Fruit fly (Drosophila melanogaster) whole organism, embryonic: ENCODE measurements around the gene CG17327.

Source experiments
- Awh ChIP-seq: fragments of 200-800 bp; sonication (Bioruptor generic); IDR thresholded peaks from 2 replicates; pipeline ENCODE4, ENCODE4 v1.3.6; 2022; ENCODE audit warnings: missing biosample characterization, missing genetic modification characterization
- CG10267 ChIP-seq: fragments of 200-800 bp; sonication (Bioruptor generic); optimal IDR thresholded peaks from 2 replicates; lab custom pipeline; 2018; ENCODE audit warnings: missing biosample characterization, mild to moderate bottlenecking, missing genetic modification characterization, moderate library complexity
- CG10321 ChIP-seq: fragments of 200-800 bp; sonication (Bioruptor generic); IDR thresholded peaks from 2 replicates; pipeline ENCODE4 v1.3.6; 2022; ENCODE audit warnings: missing biosample characterization, missing genetic modification characterization
- CG11504 ChIP-seq: fragments of 200-800 bp; sonication (Bioruptor generic); optimal IDR thresholded peaks from 3 replicates; lab custom pipeline; 2019; ENCODE audit warnings: missing biosample characterization, mild to moderate bottlenecking, missing genetic modification characterization, moderate library complexity
- CG1233 ChIP-seq: fragments of 200-800 bp; sonication (Bioruptor generic); optimal IDR thresholded peaks from 4 replicates; lab custom pipeline; 2018; ENCODE audit warnings: missing biosample characterization, mild to moderate bottlenecking, missing genetic modification characterization
- CG13424 ChIP-seq: fragments of 200-800 bp; sonication (Bioruptor generic); optimal IDR thresholded peaks from 2 replicates; lab custom pipeline; 2019; ENCODE audit warnings: missing biosample characterization, mild to moderate bottlenecking, missing genetic modification characterization, moderate library complexity
- CG14050 ChIP-seq: fragments of 200-800 bp; sonication (Bioruptor generic); IDR thresholded peaks from 3 replicates; pipeline ENCODE4 v1.3.6; 2022; ENCODE audit warnings: missing biosample characterization, missing genetic modification characterization
- CG15601 ChIP-seq: fragments of 200-800 bp; sonication (Bioruptor generic); optimal IDR thresholded peaks from 3 replicates; lab custom pipeline; 2019; ENCODE audit warnings: missing biosample characterization, mild to moderate bottlenecking, missing genetic modification characterization, moderate library complexity
- CG17612 ChIP-seq: fragments of 200-800 bp; sonication (Bioruptor generic); IDR thresholded peaks from 2 replicates; pipeline ENCODE4 v1.3.6; 2022; ENCODE audit warnings: missing biosample characterization, missing genetic modification characterization
- CG17802 ChIP-seq: fragments of 200-800 bp; sonication (Bioruptor generic); optimal IDR thresholded peaks from 2 replicates; lab custom pipeline; 2018; ENCODE audit warnings: missing biosample characterization, mild to moderate bottlenecking, missing genetic modification characterization, moderate library complexity
- CG1832 ChIP-seq: fragments of 200-800 bp; sonication (Bioruptor generic); optimal IDR thresholded peaks from 2 replicates; lab custom pipeline; 2017; ENCODE audit warnings: missing biosample characterization, mild to moderate bottlenecking, missing genetic modification characterization, inconsistent platforms
- CG2129 ChIP-seq: fragments of 200-800 bp; sonication (Bioruptor generic); IDR thresholded peaks from 2 replicates; pipeline ENCODE4 v1.3.6; 2022; ENCODE audit warnings: missing biosample characterization, missing genetic modification characterization; ENCODE audit not compliant: partially characterized antibody
- CG2199 ChIP-seq: fragments of 200-800 bp; sonication (Bioruptor generic); IDR thresholded peaks from 3 replicates; pipeline ENCODE4 v1.3.6; 2022; ENCODE audit warnings: missing biosample characterization, missing genetic modification characterization
- CG3065 ChIP-seq: fragments of 200-800 bp; sonication (Bioruptor generic); optimal IDR thresholded peaks from 2 replicates; lab custom pipeline; 2016; ENCODE audit warnings: missing biosample characterization, missing genetic modification characterization
- CG32772 ChIP-seq: fragments of 200-800 bp; sonication (Bioruptor generic); IDR thresholded peaks from 2 replicates; pipeline ENCODE4 v1.3.6; 2022; ENCODE audit warnings: missing biosample characterization, missing genetic modification characterization
- CG3281 ChIP-seq: fragments of 200-800 bp; sonication (Bioruptor generic); optimal IDR thresholded peaks from 3 replicates; lab custom pipeline; 2017; ENCODE audit warnings: missing biosample characterization, mild to moderate bottlenecking, missing genetic modification characterization
- CG3847 ChIP-seq: fragments of 200-800 bp; sonication (Bioruptor generic); IDR thresholded peaks from 2 replicates; pipeline ENCODE4 v1.3.6; 2022; ENCODE audit warnings: missing biosample characterization, missing genetic modification characterization
- CG4707 ChIP-seq: fragments of 200-800 bp; sonication (Bioruptor generic); optimal IDR thresholded peaks from 2 replicates; lab custom pipeline; 2018; ENCODE audit warnings: missing biosample characterization, mild to moderate bottlenecking, missing genetic modification characterization, moderate library complexity
- CG7357 ChIP-seq: fragments of 200-800 bp; sonication (Bioruptor generic); IDR thresholded peaks from 3 replicates; pipeline ENCODE4 v1.3.6; 2022; ENCODE audit warnings: missing biosample characterization, missing genetic modification characterization
- CG8478 ChIP-seq: fragments of >200 bp; optimal IDR thresholded peaks from 2 replicates; lab custom pipeline; 2018
- CG8765 ChIP-seq: fragments of 200-800 bp; sonication (Bioruptor generic); IDR thresholded peaks from 2 replicates; pipeline ENCODE4 v1.3.6; 2022; ENCODE audit warnings: missing biosample characterization, missing genetic modification characterization
- CG9727 ChIP-seq: fragments of 200-800 bp; sonication (Bioruptor generic); optimal IDR thresholded peaks from 3 replicates; lab custom pipeline; 2017; ENCODE audit warnings: missing biosample characterization, mild to moderate bottlenecking, missing genetic modification characterization
- CG9817 ChIP-seq: fragments of 200-800 bp; sonication (Bioruptor generic); optimal IDR thresholded peaks from 2 replicates; lab custom pipeline; 2018; ENCODE audit warnings: missing biosample characterization, mild to moderate bottlenecking, missing genetic modification characterization, moderate library complexity
- D19B ChIP-seq: fragments of 200-800 bp; sonication (Bioruptor generic); optimal IDR thresholded peaks from 2 replicates; lab custom pipeline; 2017; ENCODE audit warnings: missing biosample characterization, mild to moderate bottlenecking, missing genetic modification characterization
- ERR ChIP-seq: fragments of 200-800 bp; sonication (Bioruptor generic); optimal IDR thresholded peaks from 2 replicates; lab custom pipeline; 2016; ENCODE audit warnings: missing biosample characterization, missing genetic modification characterization
- Eip74EF ChIP-seq, 2 experiments: fragments of 200-800 bp in 1 of 2; fragments of >200 bp in 1 of 2; sonication (Bioruptor generic) in 1 of 2; optimal IDR thresholded peaks; 2 replicates each; lab custom pipeline; 2017 to 2019; ENCODE audit warnings: missing biosample characterization in 2 of 2, missing genetic modification characterization in 2 of 2, mild to moderate bottlenecking in 1 of 2, moderate library complexity in 1 of 2
- GATAe ChIP-seq: fragments of 200-800 bp; sonication (Bioruptor generic); conservative IDR thresholded peaks from 2 replicates; pipeline ENCODE4 v1.3.6; 2022; ENCODE audit warnings: missing biosample characterization, missing genetic modification characterization
- H15 ChIP-seq: fragments of 200-800 bp; sonication (Bioruptor generic); IDR thresholded peaks from 3 replicates; pipeline ENCODE4 v1.3.6; 2022; ENCODE audit warnings: missing biosample characterization, missing genetic modification characterization
- HHEX ChIP-seq: fragments of 200-800 bp; sonication (Bioruptor generic); optimal IDR thresholded peaks from 3 replicates; lab custom pipeline; 2017; ENCODE audit warnings: missing biosample characterization, mild to moderate bottlenecking, missing genetic modification characterization, missing genetic modification reagents
- Hey ChIP-seq: fragments of 200-800 bp; sonication (Bioruptor generic); optimal IDR thresholded peaks from 3 replicates; lab custom pipeline; 2018; ENCODE audit warnings: missing biosample characterization, mild to moderate bottlenecking, missing genetic modification characterization
- Hr39 ChIP-seq: fragments of >200 bp; optimal IDR thresholded peaks from 2 replicates; lab custom pipeline; 2017
- Mad ChIP-seq: fragments of 200-800 bp; sonication (Bioruptor generic); optimal IDR thresholded peaks from 2 replicates; lab custom pipeline; 2016; ENCODE audit warnings: missing biosample characterization, missing genetic modification characterization
- Sry-δ ChIP-seq: fragments of 200-800 bp; sonication (Bioruptor generic); optimal IDR thresholded peaks from 2 replicates; lab custom pipeline; 2016; ENCODE audit warnings: missing biosample characterization, missing genetic modification characterization
- al ChIP-seq: fragments of 200-800 bp; sonication (Bioruptor generic); IDR thresholded peaks from 2 replicates; pipeline ENCODE4 v1.3.6; 2022; ENCODE audit warnings: missing biosample characterization, missing genetic modification characterization
- dysf ChIP-seq: fragments of 200-800 bp; sonication (Bioruptor generic); IDR thresholded peaks from 3 replicates; pipeline ENCODE4 v1.3.6; 2022; ENCODE audit warnings: missing biosample characterization, missing genetic modification characterization
- emc ChIP-seq: fragments of 200-800 bp; sonication (Bioruptor generic); optimal IDR thresholded peaks from 2 replicates; lab custom pipeline; 2016; ENCODE audit warnings: missing biosample characterization, missing genetic modification characterization
- exex ChIP-seq: fragments of 200-800 bp; sonication (Bioruptor generic); optimal IDR thresholded peaks from 4 replicates; lab custom pipeline; 2018; ENCODE audit warnings: missing biosample characterization, mild to moderate bottlenecking, missing genetic modification characterization, moderate library complexity
- gsb-n ChIP-seq: fragments of 200-800 bp; sonication (Bioruptor generic); optimal IDR thresholded peaks from 3 replicates; lab custom pipeline; 2018; ENCODE audit warnings: missing biosample characterization, mild to moderate bottlenecking, missing genetic modification characterization
- insv ChIP-seq, 2 experiments: fragments of 200-800 bp; sonication (Bioruptor generic); optimal IDR thresholded peaks; 3 replicates each; lab custom pipeline; 2016 to 2018; ENCODE audit warnings: missing biosample characterization in 2 of 2, missing genetic modification characterization in 2 of 2
- knrl ChIP-seq: fragments of 200-800 bp; sonication (Bioruptor generic); IDR thresholded peaks from 3 replicates; pipeline ENCODE4 v1.3.6; 2022; ENCODE audit warnings: missing biosample characterization, missing genetic modification characterization; ENCODE audit not compliant: partially characterized antibody
- lbe ChIP-seq: fragments of 200-800 bp; sonication (Bioruptor generic); optimal IDR thresholded peaks from 2 replicates; lab custom pipeline; 2016; ENCODE audit warnings: missing biosample characterization, mild to moderate bottlenecking, missing genetic modification characterization
- lmd ChIP-seq: fragments of 200-800 bp; sonication (Bioruptor generic); IDR thresholded peaks from 2 replicates; pipeline ENCODE4 v1.3.6; 2022; ENCODE audit warnings: missing biosample characterization, missing genetic modification characterization
- repo ChIP-seq: fragments of 200-800 bp; sonication (Bioruptor generic); optimal IDR thresholded peaks from 2 replicates; lab custom pipeline; 2016; ENCODE audit warnings: missing biosample characterization, missing genetic modification characterization
- schlank ChIP-seq: fragments of 200-800 bp; sonication (Bioruptor generic); optimal IDR thresholded peaks from 2 replicates; lab custom pipeline; 2018; ENCODE audit warnings: missing biosample characterization, mild to moderate bottlenecking, missing genetic modification characterization
- sens ChIP-seq: fragments of 200-800 bp; sonication (Bioruptor generic); peaks from one replicate; lab custom pipeline; 2016; ENCODE audit warnings: missing biosample characterization, missing genetic modification characterization
- shn ChIP-seq: fragments of 200-800 bp; sonication (Bioruptor generic); optimal IDR thresholded peaks from 3 replicates; lab custom pipeline; 2016; ENCODE audit warnings: missing biosample characterization, missing genetic modification characterization
- sim ChIP-seq: fragments of 200-800 bp; sonication (Bioruptor generic); IDR thresholded peaks from 2 replicates; pipeline ENCODE4 v1.3.6; 2022; ENCODE audit warnings: missing biosample characterization, missing genetic modification characterization
- sna ChIP-seq: fragments of 200-800 bp; sonication (Bioruptor generic); IDR thresholded peaks from 2 replicates; pipeline ENCODE4 v1.3.6; 2022; ENCODE audit warnings: missing biosample characterization, missing genetic modification characterization; ENCODE audit not compliant: partially characterized antibody
- unpg ChIP-seq: fragments of 200-800 bp; sonication (Bioruptor generic); optimal IDR thresholded peaks from 3 replicates; lab custom pipeline; 2018; ENCODE audit warnings: missing biosample characterization, mild to moderate bottlenecking, missing genetic modification characterization, moderate library complexity

CG17327 gene

DNA sequence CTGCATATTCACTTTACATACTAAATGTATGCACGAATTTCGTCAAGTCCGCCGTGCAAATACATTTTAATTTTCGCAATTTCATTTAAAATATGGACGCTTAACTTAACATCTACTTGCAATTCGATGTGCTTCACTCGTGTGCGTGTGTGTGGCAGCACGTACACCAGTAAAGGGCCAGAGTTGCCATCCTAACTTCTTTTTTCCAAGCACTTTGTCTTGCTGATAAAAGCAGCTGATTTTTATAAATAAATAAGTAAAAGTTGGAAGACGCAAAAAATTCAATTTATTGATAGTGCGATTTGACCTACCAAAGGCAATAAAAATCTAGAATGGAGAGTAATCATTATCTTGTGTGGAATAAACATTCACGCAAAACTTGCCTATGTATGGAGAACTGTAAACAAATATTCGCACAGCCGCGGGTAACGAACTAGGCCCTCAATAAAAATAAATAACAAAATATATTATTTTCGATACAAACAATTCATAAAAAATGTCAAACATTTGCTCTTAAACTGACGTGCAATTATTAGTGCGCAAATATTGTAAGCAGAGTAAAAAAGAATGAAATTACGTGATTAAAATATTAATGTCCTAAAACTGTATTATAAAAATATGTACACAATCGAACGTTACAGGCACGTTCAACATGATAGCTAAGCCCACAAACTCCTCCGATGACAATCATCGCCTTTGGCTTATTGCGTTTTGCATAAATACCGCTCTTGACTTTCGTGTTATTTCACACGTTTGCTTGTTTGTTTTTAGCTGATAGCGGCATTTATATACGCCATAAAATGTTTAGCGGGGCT is 15.2 kb downstream of the CG17327 start (continued):
- no peak for TF ChIP-seq CG2129 (GFP tag; lab: Robert Waterston, UW)
- peak; percentile 53; the same call in 1 of the 3 replicates for TF ChIP-seq CG7357 (GFP tag; lab: Robert Waterston, UW)
- TF ChIP-seq HHEX (GFP tag; lab: Kevin White, UChicago): peak; percentile 71
- peak; percentile 20 for TF ChIP-seq lbe (GFP tag; lab: Kevin White, UChicago)
- TF ChIP-seq H15 (GFP tag; lab: Robert Waterston, UW): 0 out of 3 replicates have a peak, but pooled peaks have one; percentile 30
- TF ChIP-seq CG9817 (tag; lab: Kevin White, UChicago): peak; percentile 70
- no peak for TF ChIP-seq CG8765
- peak; percentile 83 for TF ChIP-seq dysf (GFP tag; lab: Robert Waterston, UW)
- peak; percentile 73 for TF ChIP-seq CG13424
- TF ChIP-seq gsb-n (tag; lab: Kevin White, UChicago): no peak
- TF ChIP-seq CG14050 (GFP tag; lab: Robert Waterston, UW): peak; percentile 48; the same call in 1 of the 3 replicates
- no peak for TF ChIP-seq ERR
- TF ChIP-seq CG3847 (GFP tag; lab: Robert Waterston, UW): peak; percentile 63
- peak; percentile 13 for TF ChIP-seq CG4707 (GFP tag; lab: Kevin White, UChicago)
- no peak for TF ChIP-seq exex (tag; lab: Kevin White, UChicago)
- peak; percentile 66 for TF ChIP-seq CG32772 (GFP tag; lab: Robert Waterston, UW)
- TF ChIP-seq CG15601: peak; percentile 20
- peak; percentile 76 for TF ChIP-seq sens (GFP tag; lab: Kevin White, UChicago)
- peak in 1 of 2 experiments; percentile 28 for TF ChIP-seq insv (GFP tag; optimal IDR thresholded peaks at IDR 0.05; lab: Kevin White, UChicago)
- TF ChIP-seq Awh: peak; percentile 64; the same call in 1 of the 2 replicates
- TF ChIP-seq CG9727 (GFP tag; lab: Kevin White, UChicago): peak; percentile 76
- TF ChIP-seq CG3281: peak; percentile 91
- TF ChIP-seq CG1832: no peak
- no peak for TF ChIP-seq shn (GFP tag; lab: Kevin White, UChicago)
- peak; percentile 90 for TF ChIP-seq CG8478 (lab: Kevin White, UChicago)
- peak; percentile 80 for TF ChIP-seq CG1233 (GFP tag; lab: Kevin White, UChicago)
- TF ChIP-seq CG3065 (GFP tag; lab: Kevin White, UChicago): no peak
- TF ChIP-seq knrl (GFP tag; lab: Robert Waterston, UW): no peak
- TF ChIP-seq repo: no peak
- no peak for TF ChIP-seq CG2199 (GFP tag; lab: Robert Waterston, UW)
- TF ChIP-seq schlank: peak; percentile 37
- TF ChIP-seq Hey (tag; lab: Kevin White, UChicago): no peak
- no peak for TF ChIP-seq emc (GFP tag; lab: Kevin White, UChicago)
- TF ChIP-seq GATAe (GFP tag; lab: Robert Waterston, UW): no peak
- no peak for TF ChIP-seq sim (GFP tag; lab: Robert Waterston, UW)
- TF ChIP-seq CG11504 (tag; lab: Kevin White, UChicago): peak; percentile 78
- TF ChIP-seq unpg (GFP tag; lab: Kevin White, UChicago): peak; percentile 70
- peak; percentile 65; the same call in 1 of the 2 replicates for TF ChIP-seq lmd (GFP tag; lab: Robert Waterston, UW)
- TF ChIP-seq Hr39 (lab: Kevin White, UChicago): no peak
- peak; percentile 49 for TF ChIP-seq CG10267 (tag; lab: Kevin White, UChicago)
- TF ChIP-seq Sry-δ (GFP tag; lab: Kevin White, UChicago): no peak
- peak; percentile 47 for TF ChIP-seq D19B (GFP tag; lab: Kevin White, UChicago)
- 0 out of 2 replicates have a peak, but pooled peaks have one; percentile 26 for TF ChIP-seq CG17612
- TF ChIP-seq Eip74EF (GFP tag; optimal IDR thresholded peaks at IDR 0.05; lab: Kevin White, UChicago): no peak
- no peak for TF ChIP-seq CG10321
- TF ChIP-seq al (GFP tag; lab: Robert Waterston, UW): peak; percentile 45; the same call in 1 of the 2 replicates
- no peak for TF ChIP-seq CG17802 (tag; lab: Kevin White, UChicago)
- TF ChIP-seq sna (GFP tag; lab: Robert Waterston, UW): 0 out of 2 replicates have a peak, but pooled peaks have one; percentile 13
- TF ChIP-seq Mad: peak; percentile 16
